Fruit fly (Drosophila melanogaster): ENCODE data around the gene CG42813.

- TF ChIP-seq ems (GFP tag; optimal IDR thresholded peaks at IDR 0.05) (no peak), CG13894 (tag; optimal IDR thresholded peaks at IDR 0.05) (no peak), cg (GFP tag; optimal IDR thresholded peaks at IDR 0.05) (no peak), D (optimal IDR thresholded peaks at IDR 0.05) (no peak), D (GFP tag; optimal IDR thresholded peaks at IDR 0.05) (no peak), CG30431 (GFP tag; optimal IDR thresholded peaks at IDR 0.05) (no peak), CG13424 (tag; optimal IDR thresholded peaks at IDR 0.05) (no peak), CG12391 (tag; optimal IDR thresholded peaks at IDR 0.05) (no peak), Eip74EF (GFP tag; optimal IDR thresholded peaks at IDR 0.05) (no peak), PHDP (tag; optimal IDR thresholded peaks at IDR 0.05) (no peak), odd (GFP tag; optimal IDR thresholded peaks at IDR 0.05) (no peak), CG4424 (GFP tag; optimal IDR thresholded peaks at IDR 0.05) (no peak), stc (GFP tag; IDR thresholded peaks at IDR 0.05) (no peak)
These were observed 5.3 kb downstream of the CG42813 start for dm6 chr3R:27223012-27223411.
